Fruit fly (Drosophila melanogaster) whole organism, prepupa: ENCODE measurements around the gene CG14143.

Experiments
- CG10631 ChIP-seq: fragments of 200-800 bp; sonication (Bioruptor generic); optimal IDR thresholded peaks from 2 replicates; lab custom pipeline; 2016; ENCODE audit warnings: missing biosample characterization, missing genetic modification characterization
- CG11294 ChIP-seq: fragments of 200-800 bp; sonication (Bioruptor generic); IDR thresholded peaks from 2 replicates; pipeline ENCODE4 v1.3.6; 2022; ENCODE audit warnings: missing biosample characterization, missing genetic modification characterization
- CG11762 ChIP-seq: fragments of 200-800 bp; sonication (Bioruptor generic); optimal IDR thresholded peaks from 3 replicates; lab custom pipeline; 2016; ENCODE audit warnings: missing biosample characterization, missing genetic modification characterization; ENCODE audit not compliant: insufficient read depth
- CG15336 ChIP-seq: fragments of 200-800 bp; sonication (Bioruptor generic); IDR thresholded peaks from 2 replicates; pipeline ENCODE4 v1.3.6; 2022; ENCODE audit warnings: missing biosample characterization, missing genetic modification characterization
- CG31627 ChIP-seq: fragments of 200-800 bp; sonication (Bioruptor generic); optimal IDR thresholded peaks from 3 replicates; lab custom pipeline; 2016; ENCODE audit warnings: missing biosample characterization, missing genetic modification characterization
- CG34406 ChIP-seq: fragments of 200-800 bp; sonication (Bioruptor generic); optimal IDR thresholded peaks from 3 replicates; lab custom pipeline; 2016; ENCODE audit warnings: missing biosample characterization, missing genetic modification characterization
- CG4318 ChIP-seq: fragments of 200-800 bp; sonication (Bioruptor generic); optimal IDR thresholded peaks from 3 replicates; lab custom pipeline; 2017; ENCODE audit warnings: missing biosample characterization, mild to moderate bottlenecking, missing genetic modification characterization
- CG6276 ChIP-seq: fragments of 200-800 bp; sonication (Bioruptor generic); optimal IDR thresholded peaks from 2 replicates; lab custom pipeline; 2017; ENCODE audit warnings: missing biosample characterization, mild to moderate bottlenecking, missing genetic modification characterization
- CG6792 ChIP-seq: fragments of 200-800 bp; sonication (Bioruptor generic); optimal IDR thresholded peaks from 3 replicates; lab custom pipeline; 2016; ENCODE audit warnings: missing biosample characterization, missing genetic modification characterization
- CG6808 ChIP-seq: fragments of 200-800 bp; sonication (Bioruptor generic); optimal IDR thresholded peaks from 3 replicates; lab custom pipeline; 2017; ENCODE audit warnings: missing biosample characterization, missing genetic modification characterization, mild to moderate bottlenecking, moderate library complexity, missing genetic modification reagents
- CG6854 ChIP-seq: fragments of 200-800 bp; sonication (Bioruptor generic); optimal IDR thresholded peaks from 2 replicates; lab custom pipeline; 2017; ENCODE audit warnings: missing biosample characterization, mild to moderate bottlenecking, missing genetic modification characterization
- CG7368 ChIP-seq: fragments of 200-800 bp; sonication (Bioruptor generic); optimal IDR thresholded peaks from 3 replicates; lab custom pipeline; 2016; ENCODE audit warnings: missing biosample characterization, missing genetic modification characterization
- CG8119 ChIP-seq: fragments of 200-800 bp; sonication (Bioruptor generic); IDR thresholded peaks from 3 replicates; pipeline ENCODE4 v1.3.6; 2022; ENCODE audit warnings: missing biosample characterization, missing genetic modification characterization
- CG8632 ChIP-seq: fragments of 200-800 bp; sonication (Bioruptor generic); optimal IDR thresholded peaks from 3 replicates; lab custom pipeline; 2016; ENCODE audit warnings: missing biosample characterization, missing genetic modification characterization
- CG9139 ChIP-seq: fragments of 200-800 bp; sonication (Bioruptor generic); optimal IDR thresholded peaks from 3 replicates; lab custom pipeline; 2017; ENCODE audit warnings: missing biosample characterization, mild to moderate bottlenecking, missing genetic modification characterization
- Eip75B ChIP-seq: fragments of 200-800 bp; sonication (Bioruptor generic); optimal IDR thresholded peaks from 3 replicates; lab custom pipeline; 2016; ENCODE audit warnings: missing biosample characterization, missing genetic modification characterization
- Eip78C ChIP-seq: fragments of 200-800 bp; sonication (Bioruptor generic); peaks from one replicate; lab custom pipeline; 2016; ENCODE audit warnings: missing biosample characterization, missing genetic modification characterization
- Eip93F ChIP-seq: fragments of 200-800 bp; sonication (Bioruptor generic); optimal IDR thresholded peaks from 2 replicates; lab custom pipeline; 2016; ENCODE audit warnings: missing biosample characterization, mild to moderate bottlenecking, missing genetic modification characterization
- Gug ChIP-seq: fragments of 200-800 bp; sonication (Bioruptor generic); IDR thresholded peaks from 2 replicates; pipeline ENCODE4 v1.3.6; 2022; ENCODE audit warnings: missing biosample characterization, missing genetic modification characterization
- Hr38 ChIP-seq: sonication (Bioruptor generic); optimal IDR thresholded peaks from 2 replicates; lab custom pipeline; 2016; ENCODE audit warnings: missing biosample characterization, missing genetic modification characterization
- Hr39 ChIP-seq: fragments of 200-800 bp; sonication (Bioruptor generic); optimal IDR thresholded peaks from 2 replicates; lab custom pipeline; 2016; ENCODE audit warnings: missing biosample characterization, missing genetic modification characterization
- Hr4 ChIP-seq: fragments of 200-800 bp; sonication (Bioruptor generic); optimal IDR thresholded peaks from 3 replicates; lab custom pipeline; 2016; ENCODE audit warnings: missing biosample characterization, missing genetic modification characterization
- Lpt ChIP-seq: fragments of 200-800 bp; sonication (Bioruptor generic); optimal IDR thresholded peaks from 3 replicates; lab custom pipeline; 2016; ENCODE audit warnings: missing biosample characterization, missing genetic modification characterization
- OdsH ChIP-seq: fragments of 200-800 bp; sonication (Bioruptor generic); optimal IDR thresholded peaks from 3 replicates; lab custom pipeline; 2016; ENCODE audit warnings: missing biosample characterization, missing genetic modification characterization
- Smox ChIP-seq: fragments of 200-800 bp; sonication (Bioruptor generic); optimal IDR thresholded peaks from 3 replicates; lab custom pipeline; 2016; ENCODE audit warnings: missing biosample characterization, missing genetic modification characterization
- Sox102F ChIP-seq: fragments of 200-800 bp; sonication (Bioruptor generic); optimal IDR thresholded peaks from 2 replicates; lab custom pipeline; 2016; ENCODE audit warnings: missing biosample characterization, mild to moderate bottlenecking, missing genetic modification characterization
- Sox15 ChIP-seq: fragments of 200-800 bp; sonication (Bioruptor generic); optimal IDR thresholded peaks from 3 replicates; lab custom pipeline; 2016; ENCODE audit warnings: missing biosample characterization, missing genetic modification characterization
- achi ChIP-seq: fragments of 200-800 bp; sonication (Bioruptor generic); optimal IDR thresholded peaks from 3 replicates; lab custom pipeline; 2016; ENCODE audit warnings: missing biosample characterization, missing genetic modification characterization
- acj6 ChIP-seq: fragments of 200-800 bp; sonication (Bioruptor generic); optimal IDR thresholded peaks from 3 replicates; lab custom pipeline; 2016; ENCODE audit warnings: missing biosample characterization, missing genetic modification characterization
- cyc ChIP-seq: fragments of 200-800 bp; sonication (Bioruptor generic); optimal IDR thresholded peaks from 3 replicates; lab custom pipeline; 2016; ENCODE audit warnings: missing biosample characterization, missing genetic modification characterization
- dsx ChIP-seq: fragments of 200-800 bp; optimal IDR thresholded peaks from 3 replicates; lab custom pipeline; 2019; ENCODE audit warnings: missing biosample characterization, mild to moderate bottlenecking, missing genetic modification characterization, moderate library complexity; ENCODE audit not compliant: poor library complexity, severe bottlenecking
- eg ChIP-seq: fragments of 200-800 bp; sonication (Bioruptor generic); IDR thresholded peaks from 3 replicates; pipeline ENCODE4 v1.3.6; 2022; ENCODE audit warnings: missing biosample characterization, missing genetic modification characterization
- esn ChIP-seq: fragments of 200-800 bp; sonication (Bioruptor generic); optimal IDR thresholded peaks from 2 replicates; lab custom pipeline; 2016; ENCODE audit warnings: missing biosample characterization, mild to moderate bottlenecking, missing genetic modification characterization, moderate library complexity
- fkh ChIP-seq: fragments of 200-800 bp; sonication (Bioruptor generic); optimal IDR thresholded peaks from 3 replicates; lab custom pipeline; 2017; ENCODE audit warnings: missing biosample characterization, mild to moderate bottlenecking, missing genetic modification characterization, moderate library complexity
- lz ChIP-seq: fragments of 200-800 bp; sonication (Bioruptor generic); optimal IDR thresholded peaks from 3 replicates; lab custom pipeline; 2016; ENCODE audit warnings: missing biosample characterization, missing genetic modification characterization
- net ChIP-seq: fragments of 200-800 bp; sonication (Bioruptor generic); optimal IDR thresholded peaks from 3 replicates; lab custom pipeline; 2016; ENCODE audit warnings: missing biosample characterization, missing genetic modification characterization
- pdm3 ChIP-seq: fragments of 200-800 bp; sonication (Bioruptor generic); optimal IDR thresholded peaks from 3 replicates; lab custom pipeline; 2016; ENCODE audit warnings: missing biosample characterization, missing genetic modification characterization
- salr ChIP-seq, 2 experiments: fragments of 200-800 bp; sonication (Bioruptor generic); optimal IDR thresholded peaks; 3 replicates each; lab custom pipeline; 2016 to 2018; ENCODE audit warnings: missing biosample characterization in 2 of 2, missing genetic modification characterization in 2 of 2, mild to moderate bottlenecking in 1 of 2
- spab ChIP-seq: fragments of 200-800 bp; sonication (Bioruptor generic); optimal IDR thresholded peaks from 2 replicates; lab custom pipeline; 2017; ENCODE audit warnings: missing biosample characterization, mild to moderate bottlenecking, missing genetic modification characterization, missing genetic modification reagents
- svp ChIP-seq: fragments of 200-800 bp; sonication (Bioruptor generic); peaks from one replicate; lab custom pipeline; 2016; ENCODE audit warnings: missing biosample characterization, missing genetic modification characterization
- vri ChIP-seq: fragments of 200-800 bp; sonication (Bioruptor generic); optimal IDR thresholded peaks from 3 replicates; lab custom pipeline; 2016; ENCODE audit warnings: missing biosample characterization, mild to moderate bottlenecking, missing genetic modification characterization

CG14143 gene

DNA sequence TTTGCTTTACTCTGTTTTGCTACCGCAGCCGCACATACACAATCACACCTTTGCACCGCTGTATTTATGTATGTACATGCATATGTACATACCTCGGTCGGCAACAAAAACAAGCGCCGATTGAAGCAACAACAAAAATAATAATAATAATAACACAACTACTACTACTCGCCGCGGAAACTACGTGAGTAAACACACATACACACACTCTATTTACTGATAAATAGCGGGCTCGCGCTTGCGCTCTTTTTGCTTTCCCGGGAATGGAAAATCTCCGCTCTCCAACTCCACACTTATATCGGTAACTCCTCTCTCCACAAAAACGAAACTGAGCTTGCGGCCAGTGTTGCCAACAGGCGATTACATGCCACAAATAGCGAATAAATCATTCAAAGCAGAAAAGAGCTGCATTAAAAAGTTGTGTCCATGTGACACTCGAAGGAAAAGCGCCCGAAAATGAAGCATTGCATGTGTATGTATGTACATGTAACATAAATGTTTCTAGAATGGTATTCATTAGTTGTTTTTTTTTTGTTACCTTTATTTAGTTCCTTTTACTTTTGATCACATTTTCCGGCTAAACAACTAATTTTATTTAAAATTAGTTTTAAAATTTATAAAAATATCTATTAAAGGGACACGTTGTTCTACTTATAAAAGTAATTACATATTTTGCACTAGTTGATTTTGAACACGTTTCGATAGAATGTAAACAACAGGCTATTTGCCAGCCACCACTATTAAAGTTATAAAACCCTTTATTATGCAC is 16.0 kb upstream of the CG14143 start (continued):
- peak; percentile 37 for TF ChIP-seq vri (GFP tag; lab: Kevin White, UChicago)
- peak; percentile 16 for TF ChIP-seq OdsH (GFP tag; lab: Kevin White, UChicago)
- peak; percentile 4 for TF ChIP-seq CG8632 (GFP tag; lab: Kevin White, UChicago)
- TF ChIP-seq CG6276 (GFP tag; lab: Kevin White, UChicago) = peak; percentile 51
- TF ChIP-seq Eip75B (GFP tag; lab: Kevin White, UChicago) = no peak
- TF ChIP-seq Eip93F (GFP tag; lab: Kevin White, UChicago) = no peak
- TF ChIP-seq CG7368 (GFP tag; lab: Kevin White, UChicago) = no peak
- TF ChIP-seq CG15336 = peak; percentile 60
- TF ChIP-seq CG34406 (GFP tag; lab: Kevin White, UChicago) = no peak
- TF ChIP-seq Hr39 (GFP tag; lab: Kevin White, UChicago) = no peak
- no peak for TF ChIP-seq acj6
- peak; percentile 19 for TF ChIP-seq Lpt (GFP tag; lab: Kevin White, UChicago)
- peak; percentile 75 for TF ChIP-seq Eip78C
- no peak for TF ChIP-seq CG6792 (GFP tag; lab: Kevin White, UChicago)
- peak; percentile 83 for TF ChIP-seq svp (GFP tag; lab: Kevin White, UChicago)
- TF ChIP-seq Gug (GFP tag; lab: Robert Waterston, UW) = no peak; the same call in 1 of the 2 replicates
- TF ChIP-seq CG9139 = peak; percentile 51
- no peak for TF ChIP-seq pdm3 (GFP tag; lab: Kevin White, UChicago)
- TF ChIP-seq CG4318 (GFP tag; lab: Kevin White, UChicago) = no peak
- TF ChIP-seq Sox15 (GFP tag; lab: Kevin White, UChicago) = no peak
- no peak for TF ChIP-seq Smox (GFP tag; lab: Kevin White, UChicago)
- no peak for TF ChIP-seq CG6854 (GFP tag; lab: Kevin White, UChicago)
- TF ChIP-seq cyc (GFP tag; lab: Kevin White, UChicago) = no peak
- TF ChIP-seq spab (GFP tag; lab: Kevin White, UChicago) = no peak
- peak; percentile 72 for TF ChIP-seq CG8119 (GFP tag; lab: Robert Waterston, UW)
- no peak for TF ChIP-seq lz (GFP tag; lab: Kevin White, UChicago)
- TF ChIP-seq achi (GFP tag; lab: Kevin White, UChicago) = peak; percentile 15
- TF ChIP-seq CG6808 (GFP tag; lab: Kevin White, UChicago) = peak; percentile 44
- no peak for TF ChIP-seq CG11762
- no peak for TF ChIP-seq CG31627 (GFP tag; lab: Kevin White, UChicago)
- no peak for TF ChIP-seq CG11294 (GFP tag; lab: Robert Waterston, UW)
- no peak for TF ChIP-seq Sox102F
- TF ChIP-seq fkh (GFP tag; lab: Kevin White, UChicago) = peak; percentile 100
- TF ChIP-seq net (GFP tag; lab: Kevin White, UChicago) = no peak
- peak; percentile 53; the same call in 2 of the 3 replicates for TF ChIP-seq eg (GFP tag; lab: Robert Waterston, UW)
- peak; percentile 26 for TF ChIP-seq Hr38 (GFP tag; lab: Kevin White, UChicago)
- TF ChIP-seq esn = no peak
- TF ChIP-seq dsx (GFP tag; lab: Kevin White, UChicago) = peak; percentile 6
- peak; percentile 8 for TF ChIP-seq Hr4
- peak; percentile 23 for TF ChIP-seq CG10631 (GFP tag; lab: Kevin White, UChicago)
- TF ChIP-seq salr (GFP tag; optimal IDR thresholded peaks at IDR 0.05; lab: Kevin White, UChicago) = peak in 1 of 2 experiments; percentile 23
